Worm (Caenorhabditis elegans) whole organism, L3 larva: Measurements from ENCODE around the gene C23F12.3.

Experiments used
- R02D3.7 ChIP-seq: fragments of 150-350 bp; optimal IDR thresholded peaks from 2 replicates; lab custom pipeline; 2014; ENCODE audit warnings: missing biosample characterization, missing genetic modification characterization
- ZK546.5 ChIP-seq: sonication (generic microtip); optimal IDR thresholded peaks from 2 replicates; lab custom pipeline; 2017; ENCODE audit warnings: missing biosample characterization, missing genetic modification characterization
- ama-1 ChIP-seq: fragments of 150-350 bp; optimal IDR thresholded peaks from 2 replicates; lab custom pipeline; 2018
- ceh-16 ChIP-seq: sonication (generic microtip); optimal IDR thresholded peaks from 2 replicates; lab custom pipeline; 2017; ENCODE audit warnings: missing biosample characterization, missing genetic modification characterization
- ceh-28 ChIP-seq: fragments of 150-350 bp; optimal IDR thresholded peaks from 2 replicates; lab custom pipeline; 2014; ENCODE audit warnings: missing biosample characterization, missing genetic modification reagents, missing genetic modification characterization
- egl-27 ChIP-seq: sonication (generic microtip); optimal IDR thresholded peaks from 4 replicates; lab custom pipeline; 2017; ENCODE audit warnings: missing biosample characterization, missing genetic modification reagents, missing genetic modification characterization
- elt-2 ChIP-seq: sonication (generic microtip); optimal IDR thresholded peaks from 2 replicates; lab custom pipeline; 2016; ENCODE audit warnings: missing genetic modification reagents, mild to moderate bottlenecking, missing genetic modification characterization, missing compliant biosample characterization
- elt-3 ChIP-seq, 3 experiments: fragments of 150-350 bp in 1 of 3; sonication (generic microtip) in 2 of 3; optimal IDR thresholded peaks; 2 replicates in 2 of 3; 4 replicates in 1 of 3; lab custom pipeline; 2014 to 2017; ENCODE audit warnings: missing biosample characterization in 3 of 3, missing genetic modification characterization in 3 of 3
- fkh-10 ChIP-seq: sonication (generic microtip); optimal IDR thresholded peaks from 2 replicates; lab custom pipeline; 2017; ENCODE audit warnings: missing biosample characterization, missing genetic modification reagents, missing genetic modification characterization
- fkh-2 ChIP-seq: fragments of 150-350 bp; optimal IDR thresholded peaks from 2 replicates; lab custom pipeline; 2014; ENCODE audit warnings: missing biosample characterization, missing genetic modification reagents, missing genetic modification characterization
- fos-1 ChIP-seq: fragments of 150-350 bp; optimal IDR thresholded peaks from 2 replicates; lab custom pipeline; 2014; ENCODE audit warnings: missing biosample characterization, missing genetic modification characterization
- hmg-11 ChIP-seq: sonication (generic microtip); optimal IDR thresholded peaks from 2 replicates; lab custom pipeline; 2016; ENCODE audit warnings: missing genetic modification characterization, missing compliant biosample characterization
- jun-1 ChIP-seq: fragments of 150-350 bp; optimal IDR thresholded peaks from 2 replicates; lab custom pipeline; 2014; ENCODE audit warnings: missing biosample characterization, missing genetic modification reagents, missing genetic modification characterization
- lin-15B ChIP-seq: fragments of 150-350 bp; optimal IDR thresholded peaks from 2 replicates; lab custom pipeline; 2014; ENCODE audit warnings: missing biosample characterization, missing genetic modification characterization
- lsy-12 ChIP-seq: sonication (generic microtip); optimal IDR thresholded peaks from 2 replicates; lab custom pipeline; 2016; ENCODE audit warnings: mild to moderate bottlenecking, missing genetic modification characterization, missing compliant biosample characterization
- mdl-1 ChIP-seq: fragments of 150-350 bp; optimal IDR thresholded peaks from 2 replicates; lab custom pipeline; 2014; ENCODE audit warnings: missing biosample characterization, missing genetic modification characterization
- mml-1 ChIP-seq: fragments of 150-350 bp; sonication (generic microtip); optimal IDR thresholded peaks from 3 replicates; lab custom pipeline; 2014; ENCODE audit warnings: missing biosample characterization, missing genetic modification characterization
- nfya-1 ChIP-seq: sonication (generic microtip); optimal IDR thresholded peaks from 2 replicates; lab custom pipeline; 2017; ENCODE audit warnings: missing genetic modification characterization, mild to moderate bottlenecking, missing compliant biosample characterization, antibody characterized with exemption, moderate library complexity; ENCODE audit not compliant: insufficient read depth
- nhr-11 ChIP-seq: fragments of 150-350 bp; optimal IDR thresholded peaks from 2 replicates; lab custom pipeline; 2014; ENCODE audit warnings: missing biosample characterization, missing genetic modification characterization
- nhr-12 ChIP-seq: fragments of 150-350 bp; optimal IDR thresholded peaks from 2 replicates; lab custom pipeline; 2014; ENCODE audit warnings: missing biosample characterization, missing genetic modification characterization
- nhr-23 ChIP-seq: fragments of 150-350 bp; optimal IDR thresholded peaks from 2 replicates; lab custom pipeline; 2014; ENCODE audit warnings: missing biosample characterization, missing genetic modification reagents, missing genetic modification characterization
- nhr-25 ChIP-seq: sonication (generic microtip); optimal IDR thresholded peaks from 2 replicates; lab custom pipeline; 2017; ENCODE audit warnings: missing biosample characterization, missing genetic modification characterization
- nhr-28 ChIP-seq: fragments of 150-350 bp; optimal IDR thresholded peaks from 2 replicates; lab custom pipeline; 2014; ENCODE audit warnings: missing biosample characterization, missing genetic modification characterization
- nhr-43 ChIP-seq: sonication (generic microtip); optimal IDR thresholded peaks from 2 replicates; lab custom pipeline; 2016; ENCODE audit warnings: mild to moderate bottlenecking, missing genetic modification characterization, missing compliant biosample characterization; ENCODE audit not compliant: poor library complexity, severe bottlenecking
- nhr-67 ChIP-seq: fragments of 150-350 bp; optimal IDR thresholded peaks from 2 replicates; lab custom pipeline; 2014; ENCODE audit warnings: missing biosample characterization, missing genetic modification characterization
- nhr-76 ChIP-seq: fragments of 150-350 bp; sonication (generic microtip); optimal IDR thresholded peaks from 5 replicates; lab custom pipeline; 2014; ENCODE audit warnings: missing biosample characterization, missing genetic modification characterization
- nhr-77 ChIP-seq: fragments of 150-350 bp; optimal IDR thresholded peaks from 2 replicates; lab custom pipeline; 2014; ENCODE audit warnings: missing biosample characterization, missing genetic modification characterization
- pha-4 ChIP-seq: fragments of 150-350 bp; optimal IDR thresholded peaks from 2 replicates; lab custom pipeline; 2014; ENCODE audit warnings: missing biosample characterization, missing genetic modification reagents, missing genetic modification characterization
- pqm-1 ChIP-seq: fragments of 150-350 bp; optimal IDR thresholded peaks from 2 replicates; lab custom pipeline; 2017; ENCODE audit warnings: missing biosample characterization, missing genetic modification characterization, inconsistent platforms
- skn-1 ChIP-seq: fragments of 150-350 bp; optimal IDR thresholded peaks from 2 replicates; lab custom pipeline; 2014; ENCODE audit warnings: missing biosample characterization, missing genetic modification characterization
- snpc-4 ChIP-seq: fragments of 150-350 bp; optimal IDR thresholded peaks from 2 replicates; lab custom pipeline; 2014; ENCODE audit warnings: missing biosample characterization, missing genetic modification characterization
- unc-62 ChIP-seq: fragments of 150-350 bp; sonication (generic microtip); optimal IDR thresholded peaks from 4 replicates; lab custom pipeline; 2014; ENCODE audit warnings: missing biosample characterization, missing genetic modification reagents, missing genetic modification characterization
- ztf-11 ChIP-seq: fragments of 150-350 bp; optimal IDR thresholded peaks from 2 replicates; lab custom pipeline; 2014; ENCODE audit warnings: missing biosample characterization, missing genetic modification characterization

The C23F12.3 gene

ce11 chrX:9349844-9350556 lies 41.4 kb upstream of the C23F12.3 start, which contains the start of gene flp-20:
Gene flp-20, minus strand, starts transcription at chrX:9349894.
- TF ChIP-seq nhr-67 (tag; lab: Kevin White, UChicago) (no peak), fos-1 (no peak), nfya-1 (no peak), nhr-11 (no peak), nhr-25 (tag; lab: Kevin White, UChicago) (no peak), ztf-11 (tag; lab: Kevin White, UChicago) (no peak), mml-1 (tag; lab: Kevin White, UChicago) (no peak), elt-3 (tag; optimal IDR thresholded peaks at IDR 0.05; lab: Kevin White, UChicago) (no peak), fkh-2 (tag; lab: Kevin White, UChicago) (no peak), ceh-16 (tag; lab: Kevin White, UChicago) (no peak), jun-1 (tag; lab: Kevin White, UChicago) (no peak), nhr-76 (tag; lab: Kevin White, UChicago) (no peak), nhr-43 (no peak), egl-27 (tag; lab: Kevin White, UChicago) (no peak), hmg-11 (no peak)

ce11 chrX:9361136-9361535 lies 30.3 kb upstream of the C23F12.3 start:
- TF ChIP-seq fkh-10 (GFP tag; lab: Kevin White, UChicago) (peak; percentile 62), skn-1 (no peak)

- TF ChIP-seq ZK546.5: no peak
- no peak for TF ChIP-seq nhr-11
- peak; percentile 92 for TF ChIP-seq elt-2
- no peak for TF ChIP-seq nhr-77 (tag; lab: Kevin White, UChicago)
- peak; percentile 83 for TF ChIP-seq pqm-1
- peak; percentile 50 for TF ChIP-seq jun-1 (tag; lab: Kevin White, UChicago)
- TF ChIP-seq mdl-1 (tag; lab: Kevin White, UChicago): no peak
- TF ChIP-seq pha-4 (tag; lab: Kevin White, UChicago): peak; percentile 0
- TF ChIP-seq nhr-23 (tag; lab: Kevin White, UChicago): no peak
Measured at ce11 chrX:9364082-9364481, 27.4 kb upstream of the C23F12.3 start.

- TF ChIP-seq fkh-2 (tag; lab: Kevin White, UChicago) (no peak), fkh-10 (GFP tag; lab: Kevin White, UChicago) (peak; percentile 88)
Measured at ce11 chrX:9364501-9364900, 26.9 kb upstream of the C23F12.3 start, which contains the start of gene pkc-2. Gene pkc-2, plus strand, starts transcription at chrX:9364818.

- TF ChIP-seq nhr-11 (no peak), skn-1 (no peak), R02D3.7 (tag; lab: Kevin White, UChicago) (no peak), nhr-67 (tag; lab: Kevin White, UChicago) (no peak), nfya-1 (no peak), lin-15B (tag; lab: Kevin White, UChicago) (no peak), unc-62 (GFP tag; lab: Kevin White, UChicago) (no peak), nhr-28 (tag; lab: Kevin White, UChicago) (no peak), lsy-12 (no peak), nhr-76 (tag; lab: Kevin White, UChicago) (no peak), snpc-4 (tag; lab: Kevin White, UChicago) (no peak), ama-1 (lab: Kevin White, UChicago) (no peak), nhr-25 (tag; lab: Kevin White, UChicago) (no peak), nhr-12 (tag; lab: Kevin White, UChicago) (no peak), mdl-1 (tag; lab: Kevin White, UChicago) (no peak)
Measured at ce11 chrX:9369927-9370326, 21.5 kb upstream of the C23F12.3 start.

- TF ChIP-seq fkh-10 (GFP tag; lab: Kevin White, UChicago): peak; percentile 70
- no peak for TF ChIP-seq ceh-28 (tag; lab: Kevin White, UChicago)
- TF ChIP-seq unc-62 (GFP tag; lab: Kevin White, UChicago): no peak
Measured at ce11 chrX:9372221-9372620, 19.2 kb upstream of the C23F12.3 start.
